Fruit fly (Drosophila melanogaster): Measurements from ENCODE around the gene Sap47.

Sap47 gene

dm6 chr3R:15983541-15984229 lies 48.8 kb downstream of the Sap47 start (continued):
- TF ChIP-seq salm (tag; optimal IDR thresholded peaks at IDR 0.05) (peak; percentile 64), CG6791 (GFP tag; IDR thresholded peaks at IDR 0.05; ENCODE audit: partially characterized antibody) (no peak), CG12155 (GFP tag; optimal IDR thresholded peaks at IDR 0.05) (no peak), CG10431 (GFP tag; optimal IDR thresholded peaks at IDR 0.05) (no peak), CHES-1-like (GFP tag; optimal IDR thresholded peaks at IDR 0.05) (no peak), dan (GFP tag; IDR thresholded peaks at IDR 0.05) (no peak), CoRest (tag; optimal IDR thresholded peaks at IDR 0.05) (peak; percentile 43), C15 (GFP tag; IDR thresholded peaks at IDR 0.05) (no peak), CG14050 (GFP tag; IDR thresholded peaks at IDR 0.05) (no peak), CG3163 (GFP tag; optimal IDR thresholded peaks at IDR 0.05) (no peak), CG9727 (GFP tag; optimal IDR thresholded peaks at IDR 0.05) (peak; percentile 22), sisA (GFP tag; IDR thresholded peaks at IDR 0.05) (no peak), scrt (GFP tag; optimal IDR thresholded peaks at IDR 0.05) (no peak), slbo (GFP tag; IDR thresholded peaks at IDR 0.05) (no peak), Atf3 (GFP tag; optimal IDR thresholded peaks at IDR 0.05) (no peak), insv (GFP tag; optimal IDR thresholded peaks at IDR 0.05) (no peak), Ptx1 (GFP tag; IDR thresholded peaks at IDR 0.05) (no peak), sug (tag; optimal IDR thresholded peaks at IDR 0.05) (peak; percentile 45), Bteb2 (GFP tag; optimal IDR thresholded peaks at IDR 0.05) (no peak), Hey (tag; optimal IDR thresholded peaks at IDR 0.05) (no peak), CG9932 (GFP tag; IDR thresholded peaks at IDR 0.05) (no peak), Lim3 (GFP tag; IDR thresholded peaks at IDR 0.05) (no peak), CG11247 (GFP tag; IDR thresholded peaks at IDR 0.05) (no peak), Atf-2 (GFP tag; optimal IDR thresholded peaks at IDR 0.05) (no peak), Poxn (GFP tag; IDR thresholded peaks at IDR 0.05) (no peak), CG2875 (GFP tag; optimal IDR thresholded peaks at IDR 0.05) (peak; percentile 54), D (optimal IDR thresholded peaks at IDR 0.05) (no peak), D (GFP tag; optimal IDR thresholded peaks at IDR 0.05) (peak; percentile 36), CG33557 (GFP tag; optimal IDR thresholded peaks at IDR 0.05) (peak; percentile 78), bbx (GFP tag; IDR thresholded peaks at IDR 0.05; ENCODE audit: partially characterized antibody) (no peak), CG13775 (GFP tag; optimal IDR thresholded peaks at IDR 0.05) (no peak), CG9797 (GFP tag; optimal IDR thresholded peaks at IDR 0.05) (no peak), Myb (GFP tag; optimal IDR thresholded peaks at IDR 0.05) (no peak), jigr1 (GFP tag; IDR thresholded peaks at IDR 0.05) (no peak), NK7.1 (GFP tag; optimal IDR thresholded peaks at IDR 0.05) (no peak), Sox100B (GFP tag; optimal IDR thresholded peaks at IDR 0.05) (peak; percentile 47), HLHmδ (GFP tag; optimal IDR thresholded peaks at IDR 0.05) (no peak), zen2 (GFP tag; IDR thresholded peaks at IDR 0.05; ENCODE audit: partially characterized antibody) (no peak), zfh2 (GFP tag; optimal IDR thresholded peaks at IDR 0.05) (no peak), otp (GFP tag; IDR thresholded peaks at IDR 0.05) (peak; percentile 7; the same call in 1 of the 3 replicates), chif (GFP tag; optimal IDR thresholded peaks at IDR 0.05) (no peak), CG14667 (GFP tag; IDR thresholded peaks at IDR 0.05) (no peak), klu (GFP tag; IDR thresholded peaks at IDR 0.05) (no peak), CG2120 (GFP tag; optimal IDR thresholded peaks at IDR 0.05) (no peak), NC2α (GFP tag; optimal IDR thresholded peaks at IDR 0.05) (no peak), slou (GFP tag; optimal IDR thresholded peaks at IDR 0.05) (no peak), kni (GFP tag; optimal IDR thresholded peaks at IDR 0.05) (peak; percentile 38), Tbp (GFP tag; optimal IDR thresholded peaks at IDR 0.05) (no peak), en (GFP tag; optimal IDR thresholded peaks at IDR 0.05) (no peak), CG7372 (GFP tag; IDR thresholded peaks at IDR 0.05) (no peak), CG12744 (GFP tag; optimal IDR thresholded peaks at IDR 0.05) (no peak), CG8089 (GFP tag; optimal IDR thresholded peaks at IDR 0.05) (no peak)

Measured in whole organism, embryonic.